Fruit fly (Drosophila melanogaster): ENCODE data around the gene CG13116.

DNA sequence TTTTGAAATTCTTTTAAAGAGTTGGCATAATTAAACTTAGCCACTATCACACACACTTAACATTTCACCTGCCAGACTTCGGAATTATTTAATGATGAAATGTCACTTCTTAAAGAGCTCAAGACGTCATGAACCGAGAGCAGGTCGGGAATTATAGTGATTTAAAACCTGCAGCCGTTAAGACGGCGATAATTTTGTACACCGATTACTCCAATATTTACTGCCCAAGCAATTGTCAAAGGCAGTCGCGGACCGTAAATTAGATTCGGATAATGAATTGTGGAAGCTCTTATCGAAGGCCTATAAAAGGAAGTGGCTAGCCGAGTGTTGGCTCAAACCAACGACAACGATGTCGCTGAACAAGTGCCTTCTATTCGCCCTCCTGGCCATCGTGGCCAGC lies 39.0 kb downstream of the CG13116 start, which contains the start of gene CG17633:
- no peak for TF ChIP-seq br (GFP tag; optimal IDR thresholded peaks at IDR 0.05)
- TF ChIP-seq Dif (GFP tag; optimal IDR thresholded peaks at IDR 0.05; ENCODE audit: partially characterized antibody), result no peak
- no peak for TF ChIP-seq OdsH (GFP tag; optimal IDR thresholded peaks at IDR 0.05)
- TF ChIP-seq pan (optimal IDR thresholded peaks at IDR 0.05), result no peak
- TF ChIP-seq h (GFP tag; optimal IDR thresholded peaks at IDR 0.05), result no peak
- TF ChIP-seq Myc (optimal IDR thresholded peaks at IDR 0.05), result no peak
- TF ChIP-seq Hr78 (GFP tag; optimal IDR thresholded peaks at IDR 0.05), result no peak
- TF ChIP-seq fru (GFP tag; optimal IDR thresholded peaks at IDR 0.05), result no peak
- TF ChIP-seq foxo (GFP tag; optimal IDR thresholded peaks at IDR 0.05), result no peak
- TF ChIP-seq ey (GFP tag; optimal IDR thresholded peaks at IDR 0.05), result no peak
